Fruit fly (Drosophila melanogaster): ENCODE measurements around the gene mei-217.

DNA sequence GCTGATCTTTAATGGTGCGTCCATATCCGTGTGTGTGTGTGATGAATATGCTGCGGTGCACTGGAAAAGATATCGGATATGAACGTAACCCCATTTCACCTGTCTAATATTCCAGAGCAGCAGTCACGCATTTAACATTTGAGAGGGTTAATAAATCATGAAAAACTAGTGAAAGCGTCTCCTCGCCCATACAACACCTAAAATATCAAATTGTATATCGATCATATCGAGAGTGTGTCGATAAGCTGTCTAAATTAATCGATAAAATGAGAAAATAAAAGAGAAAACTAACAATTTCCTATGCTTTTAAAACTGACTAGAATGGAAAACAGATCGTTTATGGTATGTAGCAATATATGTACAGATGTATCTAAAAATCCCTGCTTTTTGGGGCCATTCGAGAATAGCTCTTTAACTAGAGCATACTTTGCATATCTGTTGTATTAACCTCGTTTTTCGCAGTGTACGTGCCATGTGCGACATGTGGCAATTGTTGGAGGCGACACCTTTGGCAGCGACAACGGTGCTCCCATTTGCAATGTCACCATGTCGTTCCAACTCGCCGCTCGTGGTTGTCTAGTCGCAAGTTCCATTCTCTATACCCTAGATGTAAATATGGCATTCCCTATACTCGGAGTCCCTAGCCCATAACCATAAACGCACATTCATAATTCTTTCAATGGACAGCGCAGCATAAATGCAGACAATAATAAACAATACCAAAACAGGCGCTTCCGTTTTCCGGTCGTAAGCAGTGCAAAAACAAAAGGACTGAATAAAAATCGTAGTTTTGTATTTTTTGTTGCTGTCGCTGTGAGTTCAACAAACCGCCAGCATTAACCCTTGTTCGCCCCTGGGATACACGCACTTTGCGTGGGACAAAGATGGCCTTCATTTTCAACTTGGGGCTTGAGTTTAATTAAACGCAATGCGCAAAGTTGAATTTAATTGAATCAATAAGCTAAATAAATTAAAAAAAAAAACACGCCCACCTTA, 30.5 kb downstream of the mei-217 start:
- TF ChIP-seq disco-r (GFP tag; optimal IDR thresholded peaks at IDR 0.05) (no peak), CG6654 (GFP tag; optimal IDR thresholded peaks at IDR 0.05) (no peak), MBD-R2 (GFP tag; IDR thresholded peaks at IDR 0.05) (no peak)
